Fruit fly (Drosophila melanogaster): ENCODE results near the gene Synd.

Synd gene

DNA sequence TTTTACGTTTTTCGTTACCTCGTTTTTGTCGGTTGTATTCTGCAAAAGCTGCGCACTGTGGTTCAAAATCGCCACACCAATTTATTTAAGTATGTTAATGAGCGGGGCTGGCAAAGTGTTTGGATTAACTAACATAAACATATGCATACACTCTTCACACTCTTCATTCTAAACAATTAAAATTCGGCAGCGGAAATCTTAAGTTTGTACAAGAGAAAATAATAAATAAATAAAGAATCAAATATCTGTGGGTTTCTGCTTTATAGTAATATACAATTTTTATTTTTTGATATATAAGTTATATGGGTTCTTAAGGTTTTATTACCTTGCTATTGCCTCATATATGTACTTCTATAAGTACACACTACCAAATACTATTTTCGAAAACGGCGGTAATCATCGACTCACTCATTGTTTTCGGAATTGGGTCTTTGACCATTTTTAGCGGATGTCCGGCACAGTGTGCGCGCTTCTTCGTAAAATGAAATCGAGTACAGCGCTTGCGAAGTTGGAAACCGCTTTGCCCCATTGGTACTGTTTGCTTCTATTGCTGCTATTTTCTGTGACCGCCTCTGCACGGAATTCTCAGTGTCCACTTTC is 3.8 kb downstream of the Synd start:
- no peak for TF ChIP-seq h (GFP tag; optimal IDR thresholded peaks at IDR 0.05)
- peak in 1 of 2 experiments; percentile 21 for TF ChIP-seq foxo (GFP tag; optimal IDR thresholded peaks at IDR 0.05)

DNA sequence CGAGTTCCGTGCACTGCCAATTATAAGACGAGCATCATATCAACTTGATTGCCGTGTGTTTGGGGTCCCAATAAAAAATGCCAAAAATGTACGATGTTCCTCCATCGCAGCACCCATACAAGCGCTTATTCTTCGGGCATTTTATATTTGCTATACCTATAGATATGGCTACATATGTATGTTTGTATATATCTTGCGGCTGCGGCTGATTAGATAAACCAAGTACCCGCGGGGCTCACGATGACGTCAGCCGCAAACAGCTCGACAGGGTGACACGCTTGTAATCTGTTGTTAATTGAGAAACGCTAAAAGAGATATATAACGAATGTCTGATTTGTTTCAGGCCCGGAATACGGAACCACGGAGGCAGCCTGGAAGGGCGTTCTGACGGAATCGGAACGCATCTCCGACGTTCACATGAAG is 4.7 kb downstream of the Synd start:
- TF ChIP-seq Rel (GFP tag; optimal IDR thresholded peaks at IDR 0.05) (no peak), Rel (tag; optimal IDR thresholded peaks at IDR 0.05) (peak; percentile 26), sage (GFP tag; optimal IDR thresholded peaks at IDR 0.05) (no peak), N (GFP tag; optimal IDR thresholded peaks at IDR 0.05) (no peak), lola (GFP tag; optimal IDR thresholded peaks at IDR 0.05) (no peak), CG9705 (GFP tag; optimal IDR thresholded peaks at IDR 0.05) (no peak), Myc (optimal IDR thresholded peaks at IDR 0.05) (no peak), HLH106 (tag; optimal IDR thresholded peaks at IDR 0.05) (no peak), CrebA (GFP tag; optimal IDR thresholded peaks at IDR 0.05; ENCODE audit: borderline replicate concordance) (no peak), h (GFP tag; optimal IDR thresholded peaks at IDR 0.05) (peak; percentile 46), Abd-B (GFP tag; optimal IDR thresholded peaks at IDR 0.05) (no peak), dsf (GFP tag; optimal IDR thresholded peaks at IDR 0.05; ENCODE audit: borderline replicate concordance) (no peak), rgr (GFP tag; optimal IDR thresholded peaks at IDR 0.05) (no peak), woc (GFP tag; optimal IDR thresholded peaks at IDR 0.05) (no peak), Hr78 (GFP tag; optimal IDR thresholded peaks at IDR 0.05) (no peak), dmrt93B (GFP tag; optimal IDR thresholded peaks at IDR 0.05) (no peak)

DNA sequence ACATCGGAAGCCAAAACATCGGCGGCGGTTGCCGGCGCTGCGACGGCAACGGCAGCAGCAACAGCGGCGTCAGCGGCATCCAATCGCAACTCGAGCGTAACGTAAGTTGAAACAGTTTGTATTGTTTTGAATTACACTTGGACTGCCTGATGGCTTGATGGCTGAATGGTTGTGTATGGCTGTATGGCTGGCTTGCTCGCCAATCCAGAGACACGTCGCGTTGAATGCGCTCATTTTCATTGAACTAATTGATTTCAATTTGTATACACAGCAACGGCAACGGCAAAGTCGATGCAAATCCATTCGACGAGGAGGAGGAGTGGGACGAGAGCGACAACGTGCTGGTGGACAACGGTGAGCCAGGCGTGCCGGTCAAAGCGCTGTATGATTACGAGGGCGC is 6.2 kb downstream of the Synd start:
- TF ChIP-seq Abd-B (GFP tag; optimal IDR thresholded peaks at IDR 0.05) (no peak), usp (GFP tag; optimal IDR thresholded peaks at IDR 0.05) (no peak), sv (GFP tag; optimal IDR thresholded peaks at IDR 0.05) (no peak), Hr83 (GFP tag; optimal IDR thresholded peaks at IDR 0.05; ENCODE audit: poor library complexity, severe bottlenecking) (no peak), br (GFP tag; optimal IDR thresholded peaks at IDR 0.05) (no peak), CG9705 (GFP tag; optimal IDR thresholded peaks at IDR 0.05) (no peak), Hr78 (GFP tag; optimal IDR thresholded peaks at IDR 0.05) (no peak), Sp1 (GFP tag; optimal IDR thresholded peaks at IDR 0.05) (no peak), Vsx2 (GFP tag; optimal IDR thresholded peaks at IDR 0.05; ENCODE audit: partially characterized antibody) (no peak), fru (GFP tag; optimal IDR thresholded peaks at IDR 0.05) (no peak), N (GFP tag; optimal IDR thresholded peaks at IDR 0.05) (no peak), dmrt93B (GFP tag; optimal IDR thresholded peaks at IDR 0.05) (no peak), GATAd (GFP tag; optimal IDR thresholded peaks at IDR 0.05) (no peak), ey (GFP tag; optimal IDR thresholded peaks at IDR 0.05) (no peak), pan (optimal IDR thresholded peaks at IDR 0.05) (no peak), foxo (GFP tag; optimal IDR thresholded peaks at IDR 0.05) (no peak)

DNA sequence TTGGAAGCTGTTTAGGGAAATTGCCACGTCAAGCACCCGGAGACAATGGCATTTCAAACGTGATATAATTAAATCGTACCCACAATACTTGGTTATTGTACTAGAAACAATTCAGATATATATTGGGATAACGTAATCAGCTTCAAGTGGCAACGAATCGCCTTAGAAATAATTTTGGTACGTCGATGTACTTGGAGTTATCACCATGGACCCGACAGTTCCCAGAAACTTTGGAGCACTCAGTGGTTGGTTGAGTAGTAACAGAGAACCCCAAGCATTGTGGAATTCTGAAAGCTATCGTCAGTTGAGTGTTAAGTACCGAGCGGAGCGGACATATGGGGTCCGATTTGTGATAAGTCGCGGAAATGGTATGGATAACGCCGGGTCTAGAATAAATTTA is 9.2 kb downstream of the Synd start, which contains the start of gene CG15695:
Gene CG15695 (plus strand): TSS at position 301 of the 400 bp plus-strand sequence.
- no peak for TF ChIP-seq CrebA (GFP tag; optimal IDR thresholded peaks at IDR 0.05; ENCODE audit: borderline replicate concordance)
- no peak for TF ChIP-seq br (GFP tag; optimal IDR thresholded peaks at IDR 0.05)
- no peak for TF ChIP-seq HLH106 (tag; optimal IDR thresholded peaks at IDR 0.05)
- no peak for TF ChIP-seq Hr83 (GFP tag; optimal IDR thresholded peaks at IDR 0.05; ENCODE audit: poor library complexity, severe bottlenecking)
- TF ChIP-seq Sp1 (GFP tag; optimal IDR thresholded peaks at IDR 0.05) = no peak
- no peak for TF ChIP-seq CG9705 (GFP tag; optimal IDR thresholded peaks at IDR 0.05)
- no peak for TF ChIP-seq OdsH (GFP tag; optimal IDR thresholded peaks at IDR 0.05)

DNA sequence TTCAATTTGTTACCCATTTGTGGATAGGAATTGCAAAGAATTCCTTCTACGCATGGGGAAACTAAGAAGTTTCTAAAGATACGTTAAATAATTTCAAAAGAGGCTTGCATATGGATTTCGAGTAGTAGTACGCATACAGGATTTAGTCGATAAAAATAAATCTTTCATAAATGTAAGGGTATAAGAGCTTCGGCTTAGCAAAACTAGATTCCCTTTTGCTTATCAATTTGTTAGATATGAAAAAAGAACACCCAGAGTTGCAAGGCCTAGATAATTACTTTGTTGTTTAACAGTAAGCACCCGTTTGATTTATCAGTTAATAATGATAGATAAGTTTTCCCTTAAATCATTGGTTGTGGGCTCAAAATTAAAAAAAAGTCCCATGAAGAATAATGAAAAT is 12.9 kb downstream of the Synd start:
- TF ChIP-seq sage (GFP tag; optimal IDR thresholded peaks at IDR 0.05) (no peak), dsf (GFP tag; optimal IDR thresholded peaks at IDR 0.05; ENCODE audit: borderline replicate concordance) (no peak), fru (GFP tag; optimal IDR thresholded peaks at IDR 0.05) (no peak), Sp1 (GFP tag; optimal IDR thresholded peaks at IDR 0.05) (no peak), tai (GFP tag; optimal IDR thresholded peaks at IDR 0.05) (no peak), HLH106 (tag; optimal IDR thresholded peaks at IDR 0.05) (no peak), brk (GFP tag; optimal IDR thresholded peaks at IDR 0.05) (no peak)

dm6 chr3R:20846316-20846715 is 13.7 kb downstream of the Synd start:
- no peak for TF ChIP-seq Sp1 (GFP tag; optimal IDR thresholded peaks at IDR 0.05)
- TF ChIP-seq CG32264 (GFP tag; optimal IDR thresholded peaks at IDR 0.05) = no peak
- no peak for TF ChIP-seq br (GFP tag; optimal IDR thresholded peaks at IDR 0.05)
- TF ChIP-seq GATAd (GFP tag; optimal IDR thresholded peaks at IDR 0.05) = no peak
- no peak for TF ChIP-seq OdsH (GFP tag; optimal IDR thresholded peaks at IDR 0.05)
- TF ChIP-seq lola (GFP tag; optimal IDR thresholded peaks at IDR 0.05) = no peak
- no peak for TF ChIP-seq foxo (GFP tag; optimal IDR thresholded peaks at IDR 0.05)
- no peak for TF ChIP-seq sv (GFP tag; optimal IDR thresholded peaks at IDR 0.05)
- no peak for TF ChIP-seq HLH106 (tag; optimal IDR thresholded peaks at IDR 0.05)
- TF ChIP-seq Hr78 (GFP tag; optimal IDR thresholded peaks at IDR 0.05) = no peak
- TF ChIP-seq Dfd (GFP tag; optimal IDR thresholded peaks at IDR 0.05) = no peak
- no peak for TF ChIP-seq pan (optimal IDR thresholded peaks at IDR 0.05)
- no peak for TF ChIP-seq CG9705 (GFP tag; optimal IDR thresholded peaks at IDR 0.05)
- no peak for TF ChIP-seq brk (GFP tag; optimal IDR thresholded peaks at IDR 0.05)
- TF ChIP-seq N (GFP tag; optimal IDR thresholded peaks at IDR 0.05) = no peak
- TF ChIP-seq CrebA (GFP tag; optimal IDR thresholded peaks at IDR 0.05; ENCODE audit: borderline replicate concordance) = no peak
- no peak for TF ChIP-seq Hnf4 (GFP tag; optimal IDR thresholded peaks at IDR 0.05)
- no peak for TF ChIP-seq ey (GFP tag; optimal IDR thresholded peaks at IDR 0.05)
- no peak for TF ChIP-seq Myc (optimal IDR thresholded peaks at IDR 0.05)
- TF ChIP-seq jim (GFP tag; optimal IDR thresholded peaks at IDR 0.05) = no peak
